Fruit fly (Drosophila melanogaster) whole organism, adult: Measurements from ENCODE around the gene CG13258.

Experiments used
- CG11617 ChIP-seq: fragments of 200-800 bp; sonication (Bioruptor generic); optimal IDR thresholded peaks from 2 replicates; lab custom pipeline; 2017; ENCODE audit warnings: mild to moderate bottlenecking, missing biosample characterization, missing genetic modification reagents, missing genetic modification characterization
- CG33017 ChIP-seq: fragments of 200-800 bp; sonication (Bioruptor generic); optimal IDR thresholded peaks from 2 replicates; lab custom pipeline; 2018; ENCODE audit warnings: missing biosample characterization, mild to moderate bottlenecking, missing genetic modification characterization, moderate library complexity
- CG5204 ChIP-seq: fragments of 200-800 bp; sonication (Bioruptor generic); optimal IDR thresholded peaks from 2 replicates; lab custom pipeline; 2016; ENCODE audit warnings: missing biosample characterization, missing genetic modification characterization
- CG7045 ChIP-seq: fragments of 200-800 bp; sonication (Bioruptor generic); optimal IDR thresholded peaks from 2 replicates; lab custom pipeline; 2017; ENCODE audit warnings: missing biosample characterization, mild to moderate bottlenecking, missing genetic modification characterization
- CG7101 ChIP-seq: fragments of 200-800 bp; sonication (Bioruptor generic); optimal IDR thresholded peaks from 2 replicates; lab custom pipeline; 2018; ENCODE audit warnings: missing biosample characterization, mild to moderate bottlenecking, missing genetic modification characterization, moderate library complexity
- Hr96 ChIP-seq: fragments of 200-800 bp; sonication (Bioruptor generic); optimal IDR thresholded peaks from 2 replicates; lab custom pipeline; 2016; ENCODE audit warnings: missing biosample characterization, missing genetic modification characterization
- Mnt ChIP-seq: fragments of 200-800 bp; sonication (Bioruptor generic); optimal IDR thresholded peaks from 2 replicates; lab custom pipeline; 2016; ENCODE audit warnings: missing biosample characterization, mild to moderate bottlenecking, missing genetic modification characterization
- cic ChIP-seq: fragments of 200-800 bp; sonication (Bioruptor generic); optimal IDR thresholded peaks from 2 replicates; lab custom pipeline; 2017; ENCODE audit warnings: missing biosample characterization, mild to moderate bottlenecking, missing genetic modification characterization, moderate library complexity
- cnc ChIP-seq, 2 experiments: fragments of >200 bp; optimal IDR thresholded peaks; 2 replicates each; lab custom pipeline; 2017
- kay ChIP-seq: fragments of 200-800 bp; sonication (Bioruptor generic); peaks from one replicate; lab custom pipeline; 2016; ENCODE audit warnings: missing biosample characterization, missing genetic modification characterization, borderline replicate concordance
- pad ChIP-seq: fragments of 200-800 bp; sonication (Bioruptor generic); optimal IDR thresholded peaks from 3 replicates; lab custom pipeline; 2017; ENCODE audit warnings: missing biosample characterization, missing genetic modification characterization, mild to moderate bottlenecking, moderate library complexity, missing genetic modification reagents
- tj ChIP-seq: fragments of 200-800 bp; sonication (Bioruptor generic); optimal IDR thresholded peaks from 3 replicates; lab custom pipeline; 2017; ENCODE audit warnings: missing biosample characterization, mild to moderate bottlenecking, missing genetic modification characterization, moderate library complexity
- toe ChIP-seq: fragments of 200-800 bp; sonication (Bioruptor generic); optimal IDR thresholded peaks from 2 replicates; lab custom pipeline; 2016; ENCODE audit warnings: missing biosample characterization, missing genetic modification characterization

- no peak for TF ChIP-seq CG7101 (tag; lab: Kevin White, UChicago)
- TF ChIP-seq CG33017 = no peak
- no peak for TF ChIP-seq pad
- no peak for TF ChIP-seq cic
- no peak for TF ChIP-seq tj
- no peak for TF ChIP-seq Hr96 (GFP tag; lab: Kevin White, UChicago)
- TF ChIP-seq kay = no peak
- no peak for TF ChIP-seq Mnt (GFP tag; lab: Kevin White, UChicago)
- TF ChIP-seq CG7045 (GFP tag; lab: Kevin White, UChicago) = no peak
- no peak for TF ChIP-seq CG11617 (GFP tag; lab: Kevin White, UChicago)
- no peak for TF ChIP-seq CG5204 (GFP tag; lab: Kevin White, UChicago)
- TF ChIP-seq cnc (optimal IDR thresholded peaks at IDR 0.05; lab: Kevin White, UChicago) = no peak
- no peak for TF ChIP-seq toe (GFP tag; lab: Kevin White, UChicago)
Observed at dm6 chr2L:16263723-16264122, 29.1 kb downstream of the CG13258 start.
